Worm (Caenorhabditis elegans) whole organism, L1 larva: ENCODE data around the gene fut-1.

Source experiments
- C04F5.9 ChIP-seq: sonication (generic microtip); optimal IDR thresholded peaks from 2 replicates; lab custom pipeline; 2016; ENCODE audit warnings: missing genetic modification characterization, missing compliant biosample characterization
- C16A3.4 ChIP-seq: fragments of 150-350 bp; optimal IDR thresholded peaks from 2 replicates; lab custom pipeline; 2014; ENCODE audit warnings: missing biosample characterization, missing genetic modification characterization
- C34B4.2 ChIP-seq: sonication (generic microtip); optimal IDR thresholded peaks from 2 replicates; lab custom pipeline; 2017; ENCODE audit warnings: mild to moderate bottlenecking, missing genetic modification characterization, missing compliant biosample characterization
- F16B12.6 ChIP-seq: fragments of 150-350 bp; optimal IDR thresholded peaks from 2 replicates; lab custom pipeline; 2014; ENCODE audit warnings: missing biosample characterization, missing genetic modification characterization
- aha-1 ChIP-seq: fragments of 150-350 bp; optimal IDR thresholded peaks from 2 replicates; lab custom pipeline; 2014; ENCODE audit warnings: missing biosample characterization, missing genetic modification characterization
- aly-2 ChIP-seq: fragments of 150-350 bp; optimal IDR thresholded peaks from 2 replicates; lab custom pipeline; 2014; ENCODE audit warnings: missing biosample characterization, missing genetic modification characterization
- ama-1 ChIP-seq: fragments of 150-350 bp; optimal IDR thresholded peaks from 2 replicates; lab custom pipeline; 2014
- ceh-63 ChIP-seq: fragments of 200-800 bp; sonication (Bioruptor generic); optimal IDR thresholded peaks from 2 replicates; lab custom pipeline; 2018; ENCODE audit warnings: mild to moderate bottlenecking, missing genetic modification characterization, missing compliant biosample characterization
- ceh-8 ChIP-seq: fragments of 200-800 bp; sonication (Bioruptor generic); optimal IDR thresholded peaks from 2 replicates; lab custom pipeline; 2018; ENCODE audit warnings: mild to moderate bottlenecking, missing genetic modification characterization, moderate library complexity, missing compliant biosample characterization
- ceh-90 ChIP-seq: sonication (generic microtip); optimal IDR thresholded peaks from 2 replicates; lab custom pipeline; 2016; ENCODE audit warnings: missing genetic modification characterization, missing compliant biosample characterization
- ces-1 ChIP-seq: fragments of 150-350 bp; optimal IDR thresholded peaks from 2 replicates; lab custom pipeline; 2014; ENCODE audit warnings: missing biosample characterization, missing genetic modification reagents, missing genetic modification characterization
- dpl-1 ChIP-seq, 3 experiments: fragments of 150-350 bp in 2 of 3; sonication (generic microtip) in 1 of 3; optimal IDR thresholded peaks; 2 replicates each; lab custom pipeline; 2014 to 2017; ENCODE audit warnings: missing biosample characterization in 3 of 3, missing genetic modification characterization in 3 of 3, missing genetic modification reagents in 3 of 3
- dsc-1 ChIP-seq: sonication (generic microtip); optimal IDR thresholded peaks from 2 replicates; lab custom pipeline; 2016; ENCODE audit warnings: mild to moderate bottlenecking, missing genetic modification characterization, missing compliant biosample characterization
- efl-3 ChIP-seq: fragments of 200-800 bp; sonication (Bioruptor generic); optimal IDR thresholded peaks from 2 replicates; lab custom pipeline; 2018; ENCODE audit warnings: mild to moderate bottlenecking, missing genetic modification characterization, missing compliant biosample characterization
- egl-13 ChIP-seq: sonication (generic microtip); optimal IDR thresholded peaks from 2 replicates; lab custom pipeline; 2016; ENCODE audit warnings: missing genotype, missing genetic modification reagents, missing genetic modification characterization, missing compliant biosample characterization
- ets-5 ChIP-seq: fragments of 200-800 bp; sonication (Bioruptor generic); IDR thresholded peaks from 2 replicates; pipeline ENCODE4 v1.3.6; 2022; ENCODE audit warnings: missing genetic modification characterization, missing compliant biosample characterization
- fkh-10 ChIP-seq: sonication (generic microtip); optimal IDR thresholded peaks from 2 replicates; lab custom pipeline; 2017; ENCODE audit warnings: missing biosample characterization, missing genetic modification reagents, missing genetic modification characterization
- fkh-4 ChIP-seq: sonication (generic microtip); optimal IDR thresholded peaks from 2 replicates; lab custom pipeline; 2016; ENCODE audit warnings: missing compliant biosample characterization, missing genetic modification characterization, borderline replicate concordance
- fkh-8 ChIP-seq: sonication (generic microtip); optimal IDR thresholded peaks from 2 replicates; lab custom pipeline; 2016; ENCODE audit warnings: mild to moderate bottlenecking, missing genetic modification characterization, missing compliant biosample characterization
- fos-1 ChIP-seq: fragments of 150-350 bp; optimal IDR thresholded peaks from 2 replicates; lab custom pipeline; 2014; ENCODE audit warnings: missing biosample characterization, missing genetic modification characterization
- hpl-2 ChIP-seq: fragments of 150-350 bp; optimal IDR thresholded peaks from 2 replicates; lab custom pipeline; 2014; ENCODE audit warnings: missing biosample characterization, missing genetic modification reagents, missing genetic modification characterization
- irx-1 ChIP-seq: sonication (generic microtip); optimal IDR thresholded peaks from 2 replicates; lab custom pipeline; 2016; ENCODE audit warnings: missing genetic modification characterization, missing compliant biosample characterization
- isw-1 ChIP-seq: fragments of 200-800 bp; sonication (Bioruptor generic); IDR thresholded peaks from 2 replicates; pipeline ENCODE4 v1.3.6; 2022; ENCODE audit warnings: missing genetic modification characterization, missing compliant biosample characterization
- jun-1 ChIP-seq: fragments of 150-350 bp; optimal IDR thresholded peaks from 2 replicates; lab custom pipeline; 2014; ENCODE audit warnings: missing biosample characterization, missing genetic modification reagents, missing genetic modification characterization
- lin-13 ChIP-seq: fragments of 150-350 bp; optimal IDR thresholded peaks from 2 replicates; lab custom pipeline; 2014; ENCODE audit warnings: missing biosample characterization, missing genetic modification reagents, missing genetic modification characterization
- lin-14 ChIP-seq: fragments of 200-800 bp; sonication (Bioruptor generic); optimal IDR thresholded peaks from 2 replicates; lab custom pipeline; 2018; ENCODE audit warnings: mild to moderate bottlenecking, missing genetic modification characterization, moderate library complexity, missing compliant biosample characterization
- mab-9 ChIP-seq: fragments of 200-800 bp; sonication (Bioruptor generic); IDR thresholded peaks from 2 replicates; pipeline ENCODE4 v1.3.6; 2022; ENCODE audit warnings: missing genetic modification reagents, missing genetic modification characterization, missing compliant biosample characterization
- nhr-12 ChIP-seq: sonication (generic microtip); optimal IDR thresholded peaks from 2 replicates; lab custom pipeline; 2017; ENCODE audit warnings: missing biosample characterization, missing genetic modification characterization
- nhr-19 ChIP-seq: fragments of 200-800 bp; sonication (Bioruptor generic); conservative IDR thresholded peaks from 2 replicates; pipeline ENCODE4 v1.3.6; 2022; ENCODE audit warnings: missing genetic modification characterization, missing compliant biosample characterization
- nhr-28 ChIP-seq: fragments of 150-350 bp; optimal IDR thresholded peaks from 2 replicates; lab custom pipeline; 2014; ENCODE audit warnings: missing biosample characterization, missing genetic modification characterization
- nhr-84 ChIP-seq: sonication (generic microtip); optimal IDR thresholded peaks from 2 replicates; lab custom pipeline; 2017; ENCODE audit warnings: missing biosample characterization, missing genetic modification characterization
- pag-3 ChIP-seq: sonication (generic microtip); optimal IDR thresholded peaks from 2 replicates; lab custom pipeline; 2017; ENCODE audit warnings: missing genetic modification characterization, mild to moderate bottlenecking, missing compliant biosample characterization, antibody characterized with exemption, borderline replicate concordance; ENCODE audit not compliant: insufficient read depth
- rnt-1 ChIP-seq: sonication (generic microtip); optimal IDR thresholded peaks from 2 replicates; lab custom pipeline; 2016; ENCODE audit warnings: mild to moderate bottlenecking, missing genetic modification characterization, moderate library complexity, missing compliant biosample characterization
- skn-1 ChIP-seq: fragments of 150-350 bp; optimal IDR thresholded peaks from 2 replicates; lab custom pipeline; 2014; ENCODE audit warnings: missing biosample characterization, missing genetic modification characterization
- snpc-4 ChIP-seq: fragments of 150-350 bp; optimal IDR thresholded peaks from 2 replicates; lab custom pipeline; 2014; ENCODE audit warnings: missing biosample characterization, missing genetic modification characterization
- sox-4 ChIP-seq: sonication (generic microtip); optimal IDR thresholded peaks from 2 replicates; lab custom pipeline; 2016; ENCODE audit warnings: missing genetic modification characterization, missing compliant biosample characterization
- sup-37 ChIP-seq: fragments of 200-800 bp; sonication (Bioruptor generic); optimal IDR thresholded peaks from 2 replicates; lab custom pipeline; 2018; ENCODE audit warnings: mild to moderate bottlenecking, missing genetic modification characterization, missing compliant biosample characterization
- swsn-7 ChIP-seq: sonication (generic microtip); optimal IDR thresholded peaks from 2 replicates; lab custom pipeline; 2016; ENCODE audit warnings: missing genetic modification characterization, missing compliant biosample characterization
- tbx-2 ChIP-seq: sonication (generic microtip); optimal IDR thresholded peaks from 2 replicates; lab custom pipeline; 2016; ENCODE audit warnings: missing genetic modification characterization, missing compliant biosample characterization
- unc-130 ChIP-seq: fragments of 150-350 bp; optimal IDR thresholded peaks from 2 replicates; lab custom pipeline; 2017; ENCODE audit warnings: missing biosample characterization, missing genetic modification characterization, inconsistent platforms
- unc-30 ChIP-seq: sonication (generic microtip); optimal IDR thresholded peaks from 2 replicates; lab custom pipeline; 2017; ENCODE audit warnings: missing biosample characterization, missing genetic modification characterization
- unc-98 ChIP-seq: fragments of 200-800 bp; sonication (Bioruptor generic); IDR thresholded peaks from 2 replicates; pipeline ENCODE4 v1.3.6; 2022; ENCODE audit warnings: missing genetic modification characterization, missing compliant biosample characterization
- ztf-11 ChIP-seq, 2 experiments: sonication (generic microtip); optimal IDR thresholded peaks; 2 replicates each; lab custom pipeline; 2016 to 2017; ENCODE audit warnings: missing genetic modification characterization in 2 of 2, missing biosample characterization in 1 of 2, missing compliant biosample characterization in 1 of 2
- ztf-4 ChIP-seq: fragments of 150-350 bp; optimal IDR thresholded peaks from 2 replicates; lab custom pipeline; 2014; ENCODE audit warnings: missing biosample characterization, missing genetic modification characterization

The fut-1 gene

ce11 chrII:8789828-8790558 is 30.6 kb upstream of the fut-1 start, which contains the start of gene F07H5.13 (continued):
- TF ChIP-seq aha-1 (tag; lab: Kevin White, UChicago) = no peak
- no peak for TF ChIP-seq ceh-63 (GFP tag; lab: Kevin White, UChicago)
- no peak for TF ChIP-seq fkh-10 (GFP tag; lab: Kevin White, UChicago)
- no peak for TF ChIP-seq C04F5.9 (tag; lab: Kevin White, UChicago)
- TF ChIP-seq aly-2 (tag; lab: Kevin White, UChicago) = peak; percentile 83
- TF ChIP-seq nhr-84 (tag; lab: Kevin White, UChicago) = no peak
- no peak for TF ChIP-seq pag-3 (tag; lab: Kevin White, UChicago)
- TF ChIP-seq nhr-12 (tag; lab: Kevin White, UChicago) = no peak
- peak; percentile 2 for TF ChIP-seq irx-1 (tag; lab: Kevin White, UChicago)
- TF ChIP-seq lin-13 (GFP tag; lab: Kevin White, UChicago) = peak; percentile 19
- no peak for TF ChIP-seq nhr-28
- no peak for TF ChIP-seq isw-1 (GFP tag; lab: Robert Waterston, UW)
- TF ChIP-seq F16B12.6 (tag; lab: Kevin White, UChicago) = no peak
- no peak for TF ChIP-seq dpl-1 (GFP tag; optimal IDR thresholded peaks at IDR 0.05; lab: Kevin White, UChicago)
- TF ChIP-seq unc-30 (tag; lab: Kevin White, UChicago) = no peak
- TF ChIP-seq fkh-4 = no peak
- TF ChIP-seq ceh-8 (GFP tag; lab: Kevin White, UChicago) = no peak
- no peak for TF ChIP-seq lin-14
- TF ChIP-seq skn-1 (tag; lab: Kevin White, UChicago) = no peak
- no peak for TF ChIP-seq fkh-8 (tag; lab: Kevin White, UChicago)
- peak; percentile 8 for TF ChIP-seq C16A3.4 (tag; lab: Kevin White, UChicago)
- TF ChIP-seq egl-13 = no peak
- no peak for TF ChIP-seq unc-98 (GFP tag; lab: Robert Waterston, UW)
- TF ChIP-seq fos-1 (tag; lab: Kevin White, UChicago) = no peak
- TF ChIP-seq mab-9 (GFP tag; lab: Robert Waterston, UW) = no peak
- peak in 1 of 2 experiments; percentile 17 for TF ChIP-seq ztf-11 (tag; optimal IDR thresholded peaks at IDR 0.05; lab: Kevin White, UChicago)
- no peak for TF ChIP-seq sup-37 (GFP tag; lab: Kevin White, UChicago)
- no peak for TF ChIP-seq ets-5 (GFP tag; lab: Robert Waterston, UW)
- TF ChIP-seq ces-1 (GFP tag; lab: Kevin White, UChicago) = no peak
- no peak for TF ChIP-seq jun-1 (tag; lab: Kevin White, UChicago)
- no peak for TF ChIP-seq efl-3 (GFP tag; lab: Kevin White, UChicago)
- TF ChIP-seq ztf-4 (tag; lab: Kevin White, UChicago) = peak; percentile 81
- no peak for TF ChIP-seq tbx-2 (tag; lab: Kevin White, UChicago)
- no peak for TF ChIP-seq unc-130
- peak; percentile 25 for TF ChIP-seq swsn-7 (tag; lab: Kevin White, UChicago)
- TF ChIP-seq ceh-90 (tag; lab: Kevin White, UChicago) = no peak
- TF ChIP-seq hpl-2 (GFP tag; lab: Kevin White, UChicago) = no peak
- TF ChIP-seq snpc-4 (tag; lab: Kevin White, UChicago) = no peak
- TF ChIP-seq nhr-19 (GFP tag; lab: Robert Waterston, UW) = no peak; the same call in 1 of the 2 replicates
- TF ChIP-seq sox-4 (tag; lab: Kevin White, UChicago) = no peak
- TF ChIP-seq dsc-1 (tag; lab: Kevin White, UChicago) = peak; percentile 22
- peak; percentile 88 for TF ChIP-seq ama-1 (lab: Kevin White, UChicago)
- no peak for TF ChIP-seq rnt-1 (tag; lab: Kevin White, UChicago)
- no peak for TF ChIP-seq C34B4.2 (tag; lab: Kevin White, UChicago)
- TF ChIP-seq, all 84 proteins: peak for 19
